Fruit fly (Drosophila melanogaster) whole organism, wandering third instar larva: ENCODE results near the gene CG11353.

Experiments
- Mio ChIP-seq: sonication (Bioruptor generic); optimal IDR thresholded peaks from 2 replicates; lab custom pipeline; 2016; ENCODE audit warnings: missing biosample characterization, missing genetic modification characterization
- Myc ChIP-seq: fragments of >200 bp; optimal IDR thresholded peaks from 2 replicates; lab custom pipeline; 2017
- Rel ChIP-seq, 2 experiments: fragments of 200-800 bp; sonication (Bioruptor generic) in 1 of 2; optimal IDR thresholded peaks; 2 replicates in 1 of 2; 3 replicates in 1 of 2; lab custom pipeline; 2016 to 2019; ENCODE audit warnings: mild to moderate bottlenecking in 2 of 2, missing biosample characterization in 2 of 2, missing genetic modification characterization in 2 of 2, moderate library complexity in 1 of 2

dm6 chr3L:4541573-4542371, 8.8 kb downstream of the CG11353 start, which contains the start of gene CG11357:
- no peak for TF ChIP-seq Myc (lab: Kevin White, UChicago)
- TF ChIP-seq Rel (GFP tag; optimal IDR thresholded peaks at IDR 0.05; lab: Kevin White, UChicago) = peak; percentile 83
- peak; percentile 92 for TF ChIP-seq Rel (tag; optimal IDR thresholded peaks at IDR 0.05; lab: Kevin White, UChicago)
- peak; percentile 58 for TF ChIP-seq Mio
